Fruit fly (Drosophila melanogaster) whole organism, embryonic: ENCODE data around the gene CG32686.

Source experiments
- ATbp ChIP-seq: fragments of 200-800 bp; sonication (Bioruptor generic); optimal IDR thresholded peaks from 2 replicates; lab custom pipeline; 2017; ENCODE audit warnings: missing biosample characterization, mild to moderate bottlenecking, missing genetic modification characterization, missing genetic modification reagents
- Aef1 ChIP-seq: fragments of 200-800 bp; sonication (Bioruptor generic); IDR thresholded peaks from 3 replicates; pipeline ENCODE4 v1.3.6; 2022; ENCODE audit warnings: missing biosample characterization, missing genetic modification characterization
- Antp ChIP-seq: fragments of 200-800 bp; sonication (Bioruptor generic); optimal IDR thresholded peaks from 3 replicates; lab custom pipeline; 2016; ENCODE audit warnings: missing biosample characterization, missing genetic modification characterization
- Asciz ChIP-seq: fragments of 200-800 bp; sonication (Bioruptor generic); optimal IDR thresholded peaks from 2 replicates; lab custom pipeline; 2017; ENCODE audit warnings: missing biosample characterization, mild to moderate bottlenecking, missing genetic modification characterization, missing genetic modification reagents
- Atf-2 ChIP-seq: fragments of 200-800 bp; sonication (Bioruptor generic); optimal IDR thresholded peaks from 2 replicates; lab custom pipeline; 2016; ENCODE audit warnings: missing biosample characterization, missing genetic modification characterization
- B-H1 ChIP-seq: fragments of 200-800 bp; sonication (Bioruptor generic); IDR thresholded peaks from 3 replicates; pipeline ENCODE4 v1.3.6; 2022; ENCODE audit warnings: missing biosample characterization, missing genetic modification characterization
- CG13775 ChIP-seq: fragments of 200-800 bp; sonication (Bioruptor generic); optimal IDR thresholded peaks from 3 replicates; lab custom pipeline; 2017; ENCODE audit warnings: missing biosample characterization, mild to moderate bottlenecking, missing genetic modification characterization
- CG17568 ChIP-seq: fragments of 200-800 bp; sonication (Bioruptor generic); optimal IDR thresholded peaks from 2 replicates; lab custom pipeline; 2018; ENCODE audit warnings: missing biosample characterization, mild to moderate bottlenecking, missing genetic modification characterization, moderate library complexity
- CG18599 ChIP-seq: fragments of 200-800 bp; sonication (Bioruptor generic); optimal IDR thresholded peaks from 3 replicates; lab custom pipeline; 2017; ENCODE audit warnings: missing biosample characterization, missing genetic modification characterization, mild to moderate bottlenecking, moderate library complexity, missing genetic modification reagents
- CG2199 ChIP-seq: fragments of 200-800 bp; sonication (Bioruptor generic); IDR thresholded peaks from 3 replicates; pipeline ENCODE4 v1.3.6; 2022; ENCODE audit warnings: missing biosample characterization, missing genetic modification characterization
- CG32532 ChIP-seq: fragments of 200-800 bp; sonication (Bioruptor generic); IDR thresholded peaks from 2 replicates; pipeline ENCODE4 v1.3.6; 2022; ENCODE audit warnings: missing biosample characterization, missing genetic modification characterization
- CG3407 ChIP-seq: fragments of 200-800 bp; sonication (Bioruptor generic); optimal IDR thresholded peaks from 2 replicates; lab custom pipeline; 2018; ENCODE audit warnings: missing biosample characterization, mild to moderate bottlenecking, missing genetic modification characterization
- CG43689 ChIP-seq: fragments of 200-800 bp; sonication (Bioruptor generic); IDR thresholded peaks from 2 replicates; pipeline ENCODE4 v1.3.6; 2022; ENCODE audit warnings: missing biosample characterization, missing genetic modification characterization
- CG4730 ChIP-seq: fragments of 200-800 bp; sonication (Bioruptor generic); IDR thresholded peaks from 2 replicates; pipeline ENCODE4 v1.3.6; 2022; ENCODE audit warnings: missing biosample characterization, missing genetic modification characterization
- CG4854 ChIP-seq: fragments of 200-800 bp; sonication (Bioruptor generic); optimal IDR thresholded peaks from 2 replicates; lab custom pipeline; 2016; ENCODE audit warnings: missing biosample characterization, missing genetic modification characterization, inconsistent platforms
- CG5953 ChIP-seq: fragments of 200-800 bp; sonication (Bioruptor generic); IDR thresholded peaks from 2 replicates; pipeline ENCODE4 v1.3.6; 2022; ENCODE audit warnings: missing biosample characterization, missing genetic modification characterization
- CG6254 ChIP-seq: fragments of 200-800 bp; sonication (Bioruptor generic); optimal IDR thresholded peaks from 3 replicates; lab custom pipeline; 2017; ENCODE audit warnings: mild to moderate bottlenecking, missing biosample characterization, missing genetic modification reagents, missing genetic modification characterization
- CG6791 ChIP-seq: fragments of 200-800 bp; sonication (Bioruptor generic); IDR thresholded peaks from 3 replicates; pipeline ENCODE4 v1.3.6; 2022; ENCODE audit warnings: missing biosample characterization, missing genetic modification characterization; ENCODE audit not compliant: partially characterized antibody
- CG7839 ChIP-seq: fragments of 200-800 bp; sonication (Bioruptor generic); optimal IDR thresholded peaks from 3 replicates; lab custom pipeline; 2018; ENCODE audit warnings: missing biosample characterization, mild to moderate bottlenecking, missing genetic modification characterization, moderate library complexity
- CG8388 ChIP-seq: fragments of 200-800 bp; sonication (Bioruptor generic); optimal IDR thresholded peaks from 2 replicates; lab custom pipeline; 2019; ENCODE audit warnings: missing biosample characterization, mild to moderate bottlenecking, missing genetic modification characterization, moderate library complexity
- D ChIP-seq, 2 experiments: fragments of 200-800 bp in 1 of 2; fragments of >200 bp in 1 of 2; sonication (Bioruptor generic) in 1 of 2; optimal IDR thresholded peaks; 2 replicates in 1 of 2; 3 replicates in 1 of 2; lab custom pipeline; 2017; ENCODE audit warnings: mild to moderate bottlenecking in 1 of 2, missing biosample characterization in 1 of 2, missing genetic modification characterization in 1 of 2, missing genetic modification reagents in 1 of 2
- Dbx ChIP-seq: fragments of 200-800 bp; sonication (Bioruptor generic); IDR thresholded peaks from 3 replicates; pipeline ENCODE4 v1.3.6; 2022; ENCODE audit warnings: missing biosample characterization, missing genetic modification characterization
- Dp ChIP-seq: fragments of 200-800 bp; sonication (Bioruptor generic); optimal IDR thresholded peaks from 2 replicates; lab custom pipeline; 2018; ENCODE audit warnings: missing biosample characterization, mild to moderate bottlenecking, missing genetic modification characterization, moderate library complexity
- Drgx ChIP-seq: fragments of 200-800 bp; sonication (Bioruptor generic); IDR thresholded peaks from 2 replicates; pipeline ENCODE4 v1.3.6; 2022; ENCODE audit warnings: missing biosample characterization, missing genetic modification characterization
- E2f1 ChIP-seq: fragments of 200-800 bp; sonication (Bioruptor generic); IDR thresholded peaks from 2 replicates; pipeline ENCODE4 v1.3.6; 2022; ENCODE audit warnings: missing biosample characterization, missing genetic modification characterization
- Hsf ChIP-seq: fragments of 200-800 bp; sonication (Bioruptor generic); optimal IDR thresholded peaks from 3 replicates; lab custom pipeline; 2016; ENCODE audit warnings: missing biosample characterization, missing genetic modification characterization
- MTF-1 ChIP-seq: fragments of 200-800 bp; sonication (Bioruptor generic); optimal IDR thresholded peaks from 2 replicates; lab custom pipeline; 2018; ENCODE audit warnings: missing biosample characterization, mild to moderate bottlenecking, missing genetic modification characterization, borderline replicate concordance
- NK7.1 ChIP-seq: fragments of 200-800 bp; sonication (Bioruptor generic); optimal IDR thresholded peaks from 3 replicates; lab custom pipeline; 2016; ENCODE audit warnings: missing biosample characterization, missing genetic modification characterization
- Nf-YA ChIP-seq: fragments of 200-800 bp; sonication (Bioruptor generic); IDR thresholded peaks from 2 replicates; pipeline ENCODE4 v1.3.6; 2022; ENCODE audit warnings: missing biosample characterization, missing genetic modification characterization
- Sox102F ChIP-seq: fragments of 200-800 bp; sonication (Bioruptor generic); optimal IDR thresholded peaks from 2 replicates; lab custom pipeline; 2018; ENCODE audit warnings: missing biosample characterization, mild to moderate bottlenecking, missing genetic modification characterization, moderate library complexity
- Sry-β ChIP-seq: fragments of 200-800 bp; sonication (Bioruptor generic); optimal IDR thresholded peaks from 2 replicates; lab custom pipeline; 2018; ENCODE audit warnings: missing biosample characterization, mild to moderate bottlenecking, missing genetic modification characterization, moderate library complexity
- ato ChIP-seq: fragments of 200-800 bp; sonication (Bioruptor generic); IDR thresholded peaks from 2 replicates; pipeline ENCODE4 v1.3.6; 2022; ENCODE audit warnings: missing biosample characterization, missing genetic modification characterization; ENCODE audit not compliant: partially characterized antibody
- cad ChIP-seq: fragments of >200 bp; optimal IDR thresholded peaks from 2 replicates; lab custom pipeline; 2017; ENCODE audit warnings: missing biosample characterization, missing genetic modification characterization
- crol ChIP-seq: fragments of 200-800 bp; sonication (Bioruptor generic); IDR thresholded peaks from 2 replicates; pipeline ENCODE4 v1.3.6; 2022; ENCODE audit warnings: missing biosample characterization, missing genetic modification characterization
- da ChIP-seq: fragments of 200-800 bp; sonication (Bioruptor generic); optimal IDR thresholded peaks from 2 replicates; lab custom pipeline; 2016; ENCODE audit warnings: missing biosample characterization, missing genetic modification characterization
- dimm ChIP-seq: fragments of 200-800 bp; sonication (Bioruptor generic); IDR thresholded peaks from 2 replicates; pipeline ENCODE4 v1.3.6; 2022; ENCODE audit warnings: missing biosample characterization, missing genetic modification characterization
- gce ChIP-seq: fragments of 200-800 bp; sonication (Bioruptor generic); IDR thresholded peaks from 3 replicates; pipeline ENCODE4 v1.3.6; 2022; ENCODE audit warnings: missing biosample characterization, missing genetic modification characterization
- gcm ChIP-seq: fragments of 200-800 bp; sonication (Bioruptor generic); optimal IDR thresholded peaks from 2 replicates; lab custom pipeline; 2019; ENCODE audit warnings: missing biosample characterization, mild to moderate bottlenecking, missing genetic modification characterization, moderate library complexity
- h ChIP-seq: fragments of >200 bp; optimal IDR thresholded peaks from 2 replicates; lab custom pipeline; 2017
- inv ChIP-seq: fragments of 200-800 bp; sonication (Bioruptor generic); IDR thresholded peaks from 2 replicates; pipeline ENCODE4 v1.3.6; 2022; ENCODE audit warnings: missing biosample characterization, missing genetic modification characterization; ENCODE audit not compliant: partially characterized antibody
- lilli ChIP-seq: fragments of 200-800 bp; sonication (Bioruptor generic); optimal IDR thresholded peaks from 3 replicates; lab custom pipeline; 2016; ENCODE audit warnings: missing biosample characterization, missing genetic modification characterization
- lola ChIP-seq, 3 experiments: fragments of >200 bp in 2 of 3; fragments of 200-800 bp in 1 of 3; sonication (Bioruptor generic) in 1 of 3; optimal IDR thresholded peaks; 2 replicates each; lab custom pipeline; 2017 to 2019; ENCODE audit warnings: missing biosample characterization in 3 of 3, missing genetic modification characterization in 3 of 3, mild to moderate bottlenecking in 1 of 3, moderate library complexity in 1 of 3
- p53 ChIP-seq: fragments of 200-800 bp; sonication (Bioruptor generic); optimal IDR thresholded peaks from 2 replicates; lab custom pipeline; 2016; ENCODE audit warnings: missing biosample characterization, missing genetic modification characterization
- pb ChIP-seq: fragments of 200-800 bp; sonication (Bioruptor generic); optimal IDR thresholded peaks from 3 replicates; lab custom pipeline; 2016; ENCODE audit warnings: missing biosample characterization, missing genetic modification characterization
- repo ChIP-seq: fragments of 200-800 bp; sonication (Bioruptor generic); optimal IDR thresholded peaks from 2 replicates; lab custom pipeline; 2016; ENCODE audit warnings: missing biosample characterization, missing genetic modification characterization
- rib ChIP-seq: fragments of 200-800 bp; sonication (Bioruptor generic); IDR thresholded peaks from 2 replicates; pipeline ENCODE4 v1.3.6; 2022; ENCODE audit warnings: missing biosample characterization, missing genetic modification characterization
- scrt ChIP-seq: fragments of 200-800 bp; sonication (Bioruptor generic); optimal IDR thresholded peaks from 2 replicates; lab custom pipeline; 2018; ENCODE audit warnings: missing biosample characterization, mild to moderate bottlenecking, missing genetic modification characterization, moderate library complexity
- seq ChIP-seq: fragments of 200-800 bp; sonication (Bioruptor generic); IDR thresholded peaks from 2 replicates; pipeline ENCODE4 v1.3.6; 2022; ENCODE audit warnings: missing biosample characterization, missing genetic modification characterization
- sna ChIP-seq: fragments of 200-800 bp; sonication (Bioruptor generic); IDR thresholded peaks from 2 replicates; pipeline ENCODE4 v1.3.6; 2022; ENCODE audit warnings: missing biosample characterization, missing genetic modification characterization; ENCODE audit not compliant: partially characterized antibody
- ttk ChIP-seq: fragments of 200-800 bp; sonication (Bioruptor generic); IDR thresholded peaks from 2 replicates; pipeline ENCODE4 v2.1.2; 2022; ENCODE audit warnings: missing biosample characterization, missing genetic modification characterization

The CG32686 gene

DNA sequence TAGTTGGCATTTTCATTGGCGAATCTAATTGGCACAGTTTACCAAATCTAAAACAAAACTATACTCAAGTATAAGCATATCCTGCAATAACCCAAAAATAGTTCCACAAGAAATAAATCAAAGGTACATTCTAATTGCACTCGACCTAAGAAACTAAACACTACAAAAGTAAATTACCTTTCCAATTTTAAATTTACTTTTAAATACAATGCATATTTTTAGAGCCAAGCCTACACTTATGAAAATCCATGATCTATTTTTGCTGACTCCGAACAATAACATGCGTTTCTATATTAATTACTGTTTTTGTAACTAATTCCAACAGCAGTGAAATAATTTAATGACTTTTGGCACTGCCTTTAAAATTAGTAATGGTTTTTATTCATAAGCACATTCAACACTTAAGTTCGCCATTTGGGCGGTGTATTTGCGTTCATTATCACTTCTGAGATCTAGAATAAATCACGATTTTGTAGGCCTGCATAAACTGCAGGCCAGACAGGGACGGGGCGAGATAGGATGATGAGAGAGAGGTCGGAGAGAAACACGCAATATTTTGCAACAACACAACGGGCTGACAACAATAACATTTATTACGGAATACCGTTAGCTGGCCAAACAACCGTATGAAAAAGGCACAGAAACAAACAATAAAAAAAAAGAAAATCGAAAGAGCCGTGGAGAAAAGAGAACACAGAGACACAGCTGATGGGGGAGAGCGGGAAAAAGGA lies 50.1 kb downstream of the CG32686 start (continued):
- TF ChIP-seq CG6254 (no peak), p53 (GFP tag; lab: Kevin White, UChicago) (no peak), scrt (GFP tag; lab: Kevin White, UChicago) (no peak), pb (GFP tag; lab: Kevin White, UChicago) (no peak), CG8388 (GFP tag; lab: Kevin White, UChicago) (peak; percentile 30), h (lab: Kevin White, UChicago) (no peak), CG4854 (GFP tag; lab: Kevin White, UChicago) (no peak), Atf-2 (GFP tag; lab: Kevin White, UChicago) (no peak), ato (GFP tag; lab: Robert Waterston, UW) (no peak), Dbx (no peak), dimm (GFP tag; lab: Robert Waterston, UW) (no peak), CG7839 (peak; percentile 24), gcm (GFP tag; lab: Kevin White, UChicago) (no peak), Sry-β (GFP tag; lab: Kevin White, UChicago) (no peak), crol (GFP tag; lab: Robert Waterston, UW) (no peak), ttk (GFP tag; lab: Robert Waterston, UW) (no peak), Drgx (GFP tag; lab: Robert Waterston, UW) (no peak), D (optimal IDR thresholded peaks at IDR 0.05; lab: Kevin White, UChicago) (no peak), D (GFP tag; optimal IDR thresholded peaks at IDR 0.05; lab: Kevin White, UChicago) (no peak), inv (GFP tag; lab: Robert Waterston, UW) (no peak), seq (GFP tag; lab: Robert Waterston, UW) (no peak), MTF-1 (GFP tag; lab: Kevin White, UChicago) (no peak), gce (GFP tag; lab: Robert Waterston, UW) (no peak), rib (no peak), Aef1 (GFP tag; lab: Robert Waterston, UW) (no peak), da (no peak), CG2199 (GFP tag; lab: Robert Waterston, UW) (no peak), CG5953 (GFP tag; lab: Robert Waterston, UW) (no peak), CG17568 (GFP tag; lab: Kevin White, UChicago) (no peak), CG43689 (no peak), lola (GFP tag; optimal IDR thresholded peaks at IDR 0.05; lab: Kevin White, UChicago) (peak in 1 of 3 experiments; percentile 39), Dp (GFP tag; lab: Kevin White, UChicago) (no peak), E2f1 (GFP tag; lab: Robert Waterston, UW) (no peak), repo (GFP tag; lab: Kevin White, UChicago) (no peak), Asciz (no peak), CG4730 (GFP tag; lab: Robert Waterston, UW) (no peak), CG18599 (no peak), Nf-YA (GFP tag; lab: Robert Waterston, UW) (no peak), cad (GFP tag; lab: Kevin White, UChicago) (no peak), ATbp (GFP tag; lab: Kevin White, UChicago) (no peak), NK7.1 (GFP tag; lab: Kevin White, UChicago) (no peak), CG32532 (GFP tag; lab: Robert Waterston, UW) (no peak), Hsf (peak; percentile 11), sna (GFP tag; lab: Robert Waterston, UW) (no peak), lilli (peak; percentile 5), CG6791 (no peak), CG3407 (GFP tag; lab: Kevin White, UChicago) (no peak), B-H1 (no peak), Sox102F (GFP tag; lab: Kevin White, UChicago) (peak; percentile 23), Antp (GFP tag; lab: Kevin White, UChicago) (no peak), CG13775 (GFP tag; lab: Kevin White, UChicago) (peak; percentile 44)
